Fruit fly (Drosophila melanogaster) whole organism, pupa: Measurements from ENCODE around the gene CG9372.

Source experiments
- CG32121 ChIP-seq: fragments of 200-800 bp; sonication (Bioruptor generic); IDR thresholded peaks from 2 replicates; pipeline ENCODE4 v1.3.6; 2022; ENCODE audit warnings: missing biosample characterization, missing genetic modification characterization
- CG34367 ChIP-seq: fragments of 200-800 bp; sonication (Bioruptor generic); optimal IDR thresholded peaks from 2 replicates; lab custom pipeline; 2018; ENCODE audit warnings: missing biosample characterization, mild to moderate bottlenecking, missing genetic modification characterization
- CG4496 ChIP-seq: fragments of 200-800 bp; sonication (Bioruptor generic); IDR thresholded peaks from 3 replicates; pipeline ENCODE4 v1.3.6; 2022; ENCODE audit warnings: missing biosample characterization, missing genetic modification characterization
- D1 ChIP-seq: fragments of 200-800 bp; sonication (Bioruptor generic); optimal IDR thresholded peaks from 2 replicates; lab custom pipeline; 2018; ENCODE audit warnings: missing biosample characterization, mild to moderate bottlenecking, missing genetic modification characterization, moderate library complexity
- EcR ChIP-seq: fragments of 200-800 bp; sonication (Bioruptor generic); optimal IDR thresholded peaks from 3 replicates; lab custom pipeline; 2019; ENCODE audit warnings: missing biosample characterization, missing genetic modification characterization, mild to moderate bottlenecking, moderate library complexity, missing genetic modification reagents
- gl ChIP-seq: fragments of 200-800 bp; sonication (Bioruptor generic); optimal IDR thresholded peaks from 2 replicates; lab custom pipeline; 2018; ENCODE audit warnings: missing biosample characterization, mild to moderate bottlenecking, missing genetic modification characterization

dm6 chr3L:19605974-19606497, at the start of gene CG9372, which contains the start of gene lush:
- no peak for TF ChIP-seq CG34367
- TF ChIP-seq gl (tag; lab: Kevin White, UChicago), result no peak
- no peak for TF ChIP-seq CG4496
- TF ChIP-seq D1 (tag; lab: Kevin White, UChicago), result no peak
- no peak for TF ChIP-seq EcR (GFP tag; lab: Kevin White, UChicago)
- no peak for TF ChIP-seq CG32121 (GFP tag; lab: Robert Waterston, UW)
